Worm (Caenorhabditis elegans): ENCODE measurements around the gene F29B9.5.

- TF ChIP-seq W03F9.2 (tag; optimal IDR thresholded peaks at IDR 0.05) (no peak), dao-5 (tag; optimal IDR thresholded peaks at IDR 0.05) (no peak)
Measured at ce11 chrIV:4652365-4652844, at the start of gene F29B9.5.
